Worm (Caenorhabditis elegans): ENCODE results near the gene Y116A8B.4.

DNA sequence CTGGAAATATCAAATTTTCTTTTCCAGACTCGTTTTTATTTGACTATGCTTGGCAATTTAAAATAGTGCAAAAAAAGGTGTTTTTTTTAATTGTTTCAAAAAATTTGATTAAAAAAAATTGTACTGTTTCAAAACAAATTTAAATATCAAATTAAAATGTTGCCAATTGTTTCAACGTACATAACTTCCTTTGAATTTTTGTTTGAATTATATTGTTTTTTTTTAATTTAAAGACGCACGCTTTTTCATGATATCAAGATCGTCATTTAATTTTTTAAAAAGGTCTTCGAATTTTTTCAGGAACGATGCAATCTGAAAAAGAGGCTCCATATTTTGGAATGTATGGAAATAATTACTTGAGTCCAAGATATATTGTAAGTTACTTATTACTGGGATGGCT is at the start of gene Y116A8B.4:
- TF ChIP-seq tab-1 (GFP tag; IDR thresholded peaks at IDR 0.05) (no peak), med-1 (GFP tag; optimal IDR thresholded peaks at IDR 0.05; ENCODE audit: insufficient read depth) (no peak), klf-2 (GFP tag; conservative IDR thresholded peaks at IDR 0.05) (no peak), T22C8.4 (GFP tag; IDR thresholded peaks at IDR 0.05) (no peak), cog-1 (tag; optimal IDR thresholded peaks at IDR 0.05) (no peak)

All from whole organism, midembryonic.